Fruit fly (Drosophila melanogaster): Measurements from ENCODE around the gene Cpr62Ba.

Gene Cpr62Ba

DNA sequence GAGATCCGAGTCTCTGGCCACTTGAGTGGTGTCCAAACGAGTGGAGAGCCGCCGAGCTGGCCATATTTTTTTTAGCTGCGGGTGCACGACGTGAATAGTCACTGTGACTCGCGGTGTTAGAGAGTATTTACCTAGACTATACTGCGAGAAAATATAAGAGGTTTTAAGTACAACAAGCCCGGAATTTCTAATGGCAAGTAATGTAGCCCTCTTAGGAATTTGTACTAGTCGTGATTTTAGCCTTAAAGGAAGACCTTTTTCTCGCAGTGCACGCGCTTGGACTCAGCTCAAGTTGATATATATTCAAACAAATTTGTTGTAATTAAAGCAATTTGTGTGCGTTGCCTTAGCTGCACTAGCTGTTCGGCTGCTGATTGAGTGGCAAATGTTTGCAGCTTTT, 13.0 kb upstream of the Cpr62Ba start:
- TF ChIP-seq Gug (GFP tag; IDR thresholded peaks at IDR 0.05) = peak; percentile 69
- TF ChIP-seq pdm3 (GFP tag; optimal IDR thresholded peaks at IDR 0.05) = peak; percentile 37
- TF ChIP-seq fd85E (GFP tag; optimal IDR thresholded peaks at IDR 0.05) = no peak
- no peak for TF ChIP-seq Sox14 (GFP tag; optimal IDR thresholded peaks at IDR 0.05)
- peak; percentile 25 for TF ChIP-seq achi (GFP tag; optimal IDR thresholded peaks at IDR 0.05)
- peak; percentile 72 for TF ChIP-seq CG32006 (GFP tag; optimal IDR thresholded peaks at IDR 0.05)
- no peak for TF ChIP-seq spab (GFP tag; optimal IDR thresholded peaks at IDR 0.05)
- TF ChIP-seq CG15336 (GFP tag; IDR thresholded peaks at IDR 0.05) = peak; percentile 76
- peak; percentile 63; the same call in 1 of the 2 replicates for TF ChIP-seq CG11294 (GFP tag; IDR thresholded peaks at IDR 0.05)
- peak; percentile 1 for TF ChIP-seq Hr38 (GFP tag; optimal IDR thresholded peaks at IDR 0.05)
- TF ChIP-seq Lpt (GFP tag; optimal IDR thresholded peaks at IDR 0.05) = peak; percentile 47
- no peak for TF ChIP-seq CG3919 (GFP tag; optimal IDR thresholded peaks at IDR 0.05)
- no peak for TF ChIP-seq CG6854 (GFP tag; optimal IDR thresholded peaks at IDR 0.05)
- peak; percentile 90 for TF ChIP-seq eg (GFP tag; IDR thresholded peaks at IDR 0.05)
- TF ChIP-seq CG4318 (GFP tag; optimal IDR thresholded peaks at IDR 0.05) = peak; percentile 15
- peak; percentile 78 for TF ChIP-seq CG8119 (GFP tag; IDR thresholded peaks at IDR 0.05)
- TF ChIP-seq Hr4 (GFP tag; optimal IDR thresholded peaks at IDR 0.05) = peak; percentile 72
- peak; percentile 66 for TF ChIP-seq CG6276 (GFP tag; optimal IDR thresholded peaks at IDR 0.05)
- peak in 1 of 2 experiments; percentile 14 for TF ChIP-seq salr (GFP tag; optimal IDR thresholded peaks at IDR 0.05)
- peak; percentile 21 for TF ChIP-seq OdsH (GFP tag; optimal IDR thresholded peaks at IDR 0.05)
- TF ChIP-seq CG8632 (GFP tag; optimal IDR thresholded peaks at IDR 0.05) = no peak
- TF ChIP-seq dac (GFP tag; optimal IDR thresholded peaks at IDR 0.05) = peak; percentile 44
- peak; percentile 74; the same call in 2 of the 3 replicates for TF ChIP-seq CG6163 (GFP tag; IDR thresholded peaks at IDR 0.05)
- TF ChIP-seq Eip75B (GFP tag; optimal IDR thresholded peaks at IDR 0.05) = no peak
- no peak for TF ChIP-seq Hr39 (GFP tag; optimal IDR thresholded peaks at IDR 0.05)

DNA sequence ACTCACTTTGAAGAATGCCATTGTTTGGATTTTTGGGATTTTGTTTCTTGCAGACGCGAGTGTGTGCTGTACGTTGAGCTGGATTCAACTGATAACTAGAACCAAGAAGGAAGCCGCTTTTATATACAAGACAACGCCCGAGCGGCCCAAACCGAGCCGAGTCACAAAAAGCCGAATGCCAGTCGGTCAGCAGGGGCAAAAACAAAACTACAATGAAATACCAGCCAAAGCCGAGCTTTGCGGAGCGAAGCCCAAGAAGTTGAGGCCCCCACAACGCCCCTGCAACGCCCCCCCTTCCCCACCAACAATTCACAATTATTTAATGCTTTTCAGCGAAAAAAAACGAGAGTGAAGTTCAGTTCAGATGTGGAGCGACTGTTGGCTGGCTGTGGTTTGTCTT, 10.4 kb upstream of the Cpr62Ba start, which contains the start of gene Cpr62Bc:
TSS of gene Cpr62Bc (minus strand) at position 101 of the 400 bp plus-strand sequence.
- TF ChIP-seq Ets21C (GFP tag; optimal IDR thresholded peaks at IDR 0.05) (no peak), cyc (GFP tag; optimal IDR thresholded peaks at IDR 0.05) (no peak), Sox102F (GFP tag; optimal IDR thresholded peaks at IDR 0.05) (no peak), CG6854 (GFP tag; optimal IDR thresholded peaks at IDR 0.05) (no peak), Lpt (GFP tag; optimal IDR thresholded peaks at IDR 0.05) (no peak), CG6163 (GFP tag; IDR thresholded peaks at IDR 0.05) (no peak), Ets96B (tag; optimal IDR thresholded peaks at IDR 0.05) (no peak), Hr4 (GFP tag; optimal IDR thresholded peaks at IDR 0.05) (no peak), CG6276 (GFP tag; optimal IDR thresholded peaks at IDR 0.05) (no peak), dac (GFP tag; optimal IDR thresholded peaks at IDR 0.05) (no peak)

DNA sequence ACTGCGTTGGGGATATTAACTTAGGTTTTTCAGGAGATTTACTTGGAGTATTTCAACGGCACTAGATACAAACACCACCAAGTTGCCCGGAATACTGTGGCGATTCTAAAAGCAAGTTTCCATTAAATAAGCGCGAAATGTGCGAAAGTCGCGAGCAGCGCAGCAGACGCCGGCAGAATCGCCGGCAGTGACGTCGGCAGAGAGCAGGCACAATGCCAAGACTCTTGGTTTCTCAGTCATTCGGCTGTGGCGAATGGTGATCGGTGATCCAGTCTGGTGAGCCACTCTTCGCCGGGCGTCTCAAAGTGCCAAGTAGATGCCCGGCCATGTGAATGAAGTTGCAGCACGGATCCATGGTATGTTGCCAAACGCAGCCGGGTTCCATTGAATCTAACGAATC, 3.5 kb upstream of the Cpr62Ba start, which contains the start of gene Cpr62Bb:
TSS of gene Cpr62Bb (minus strand) at position 101 of the 400 bp plus-strand sequence.
- TF ChIP-seq CG11902 (GFP tag; optimal IDR thresholded peaks at IDR 0.05) (no peak), ss (GFP tag; optimal IDR thresholded peaks at IDR 0.05) (no peak), Smox (GFP tag; optimal IDR thresholded peaks at IDR 0.05) (no peak), esn (GFP tag; optimal IDR thresholded peaks at IDR 0.05) (no peak), eg (GFP tag; IDR thresholded peaks at IDR 0.05) (no peak), fd85E (GFP tag; optimal IDR thresholded peaks at IDR 0.05) (no peak), Sox102F (GFP tag; optimal IDR thresholded peaks at IDR 0.05) (no peak), Hr4 (GFP tag; optimal IDR thresholded peaks at IDR 0.05) (no peak), salr (GFP tag; optimal IDR thresholded peaks at IDR 0.05) (no peak), fkh (GFP tag; optimal IDR thresholded peaks at IDR 0.05) (no peak), fd59A (GFP tag; optimal IDR thresholded peaks at IDR 0.05) (no peak)

DNA sequence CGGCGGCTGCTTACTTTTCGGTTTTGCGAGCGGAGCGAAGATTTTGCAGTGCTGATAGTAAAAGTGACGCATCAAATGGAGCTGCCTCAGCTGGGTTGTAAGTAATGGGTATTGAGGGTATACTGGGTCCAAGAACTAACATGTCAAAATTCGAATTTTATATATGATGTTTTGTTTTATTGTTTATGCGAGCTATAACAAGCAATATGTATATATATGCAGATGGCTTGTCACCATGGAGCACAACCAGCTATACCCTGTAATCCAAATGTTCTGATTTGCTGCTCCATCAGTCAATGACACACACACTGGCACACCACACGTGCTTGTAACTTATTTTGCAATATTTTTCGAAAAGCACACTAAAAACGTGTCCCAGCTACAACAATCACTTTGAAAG, 2.0 kb downstream of the Cpr62Ba start:
- TF ChIP-seq fkh (GFP tag; optimal IDR thresholded peaks at IDR 0.05) (no peak), CG6854 (GFP tag; optimal IDR thresholded peaks at IDR 0.05) (no peak), net (GFP tag; optimal IDR thresholded peaks at IDR 0.05) (peak; percentile 74), CG10669 (GFP tag; optimal IDR thresholded peaks at IDR 0.05) (peak; percentile 4), eg (GFP tag; IDR thresholded peaks at IDR 0.05) (peak; percentile 87), Smox (GFP tag; optimal IDR thresholded peaks at IDR 0.05) (peak; percentile 71), CG8632 (GFP tag; optimal IDR thresholded peaks at IDR 0.05) (peak; percentile 38), CG10631 (GFP tag; optimal IDR thresholded peaks at IDR 0.05) (peak; percentile 66), CG1621 (tag; optimal IDR thresholded peaks at IDR 0.05) (peak; percentile 30), Hr4 (GFP tag; optimal IDR thresholded peaks at IDR 0.05) (peak; percentile 56), CG6792 (GFP tag; optimal IDR thresholded peaks at IDR 0.05) (peak; percentile 50), lz (GFP tag; optimal IDR thresholded peaks at IDR 0.05) (peak; percentile 71), topi (GFP tag; optimal IDR thresholded peaks at IDR 0.05) (peak; percentile 60), CG4318 (GFP tag; optimal IDR thresholded peaks at IDR 0.05) (peak; percentile 50), CG34406 (GFP tag; optimal IDR thresholded peaks at IDR 0.05) (peak; percentile 51), CG11762 (GFP tag; optimal IDR thresholded peaks at IDR 0.05; ENCODE audit: insufficient read depth) (peak; percentile 34), fd59A (GFP tag; optimal IDR thresholded peaks at IDR 0.05) (peak; percentile 58), CG7368 (GFP tag; optimal IDR thresholded peaks at IDR 0.05) (peak; percentile 38), Sox15 (GFP tag; optimal IDR thresholded peaks at IDR 0.05) (peak; percentile 28)
